Worm (Caenorhabditis elegans) whole organism, late embryonic: ENCODE measurements around the gene C12D8.9.

Experiments used
- C08G9.2 ChIP-seq: sonication (generic microtip); optimal IDR thresholded peaks from 2 replicates; lab custom pipeline; 2016; ENCODE audit warnings: mild to moderate bottlenecking, missing genetic modification characterization, moderate library complexity, missing compliant biosample characterization
- F13H6.1 ChIP-seq: sonication (generic microtip); optimal IDR thresholded peaks from 2 replicates; lab custom pipeline; 2016; ENCODE audit warnings: missing genetic modification characterization, missing compliant biosample characterization
- K02D7.2 ChIP-seq: sonication (generic microtip); optimal IDR thresholded peaks from 2 replicates; lab custom pipeline; 2017; ENCODE audit warnings: mild to moderate bottlenecking, missing genetic modification characterization, missing compliant biosample characterization
- Y22D7AL.16 ChIP-seq: sonication (generic microtip); optimal IDR thresholded peaks from 2 replicates; lab custom pipeline; 2016; ENCODE audit warnings: missing genetic modification characterization, missing compliant biosample characterization
- ahr-1 ChIP-seq: sonication (generic microtip); optimal IDR thresholded peaks from 2 replicates; lab custom pipeline; 2016; ENCODE audit warnings: missing genetic modification characterization, missing compliant biosample characterization
- ama-1 ChIP-seq: fragments of 150-350 bp; optimal IDR thresholded peaks from 2 replicates; lab custom pipeline; 2014
- ceh-14 ChIP-seq: sonication (generic microtip); optimal IDR thresholded peaks from 2 replicates; lab custom pipeline; 2016; ENCODE audit warnings: missing genotype, missing genetic modification characterization, missing compliant biosample characterization
- ceh-18 ChIP-seq: sonication (generic microtip); optimal IDR thresholded peaks from 2 replicates; lab custom pipeline; 2016; ENCODE audit warnings: missing genetic modification characterization, missing compliant biosample characterization
- ceh-2 ChIP-seq: sonication (generic microtip); optimal IDR thresholded peaks from 2 replicates; lab custom pipeline; 2016; ENCODE audit warnings: missing genotype, missing genetic modification characterization, missing compliant biosample characterization
- ceh-24 ChIP-seq: sonication (generic microtip); optimal IDR thresholded peaks from 2 replicates; lab custom pipeline; 2016; ENCODE audit warnings: mild to moderate bottlenecking, missing genetic modification characterization, missing compliant biosample characterization
- ceh-45 ChIP-seq: fragments of 200-800 bp; sonication (Bioruptor generic); IDR thresholded peaks from 2 replicates; pipeline ENCODE4 v1.3.6; 2022; ENCODE audit warnings: missing genetic modification reagents, missing genetic modification characterization, missing compliant biosample characterization
- ceh-48 ChIP-seq: sonication (generic microtip); optimal IDR thresholded peaks from 2 replicates; lab custom pipeline; 2016; ENCODE audit warnings: missing genetic modification characterization, inconsistent platforms, missing compliant biosample characterization
- ceh-9 ChIP-seq: sonication (generic microtip); optimal IDR thresholded peaks from 2 replicates; lab custom pipeline; 2016; ENCODE audit warnings: mild to moderate bottlenecking, missing genetic modification characterization, inconsistent platforms, missing compliant biosample characterization
- dmd-4 ChIP-seq: sonication (generic microtip); optimal IDR thresholded peaks from 2 replicates; lab custom pipeline; 2016; ENCODE audit warnings: borderline replicate concordance, missing genetic modification characterization, missing compliant biosample characterization
- dve-1 ChIP-seq: sonication (generic microtip); optimal IDR thresholded peaks from 2 replicates; lab custom pipeline; 2017; ENCODE audit warnings: antibody characterized with exemption, mild to moderate bottlenecking, missing genetic modification characterization, missing compliant biosample characterization
- elt-2 ChIP-seq: sonication (generic microtip); optimal IDR thresholded peaks from 2 replicates; lab custom pipeline; 2016; ENCODE audit warnings: missing genetic modification reagents, missing genetic modification characterization, missing compliant biosample characterization
- ets-4 ChIP-seq: sonication (generic microtip); optimal IDR thresholded peaks from 2 replicates; lab custom pipeline; 2016; ENCODE audit warnings: missing genetic modification characterization, missing compliant biosample characterization
- fkh-10 ChIP-seq: fragments of 150-350 bp; optimal IDR thresholded peaks from 2 replicates; lab custom pipeline; 2014; ENCODE audit warnings: missing biosample characterization, missing genetic modification reagents, missing genetic modification characterization
- hlh-13 ChIP-seq: fragments of 200-800 bp; sonication (Bioruptor generic); optimal IDR thresholded peaks from 2 replicates; lab custom pipeline; 2018; ENCODE audit warnings: mild to moderate bottlenecking, missing genetic modification characterization, missing compliant biosample characterization
- hlh-15 ChIP-seq: sonication (generic microtip); optimal IDR thresholded peaks from 2 replicates; lab custom pipeline; 2016; ENCODE audit warnings: missing genetic modification characterization, missing compliant biosample characterization
- hlh-30 ChIP-seq: sonication (generic microtip); optimal IDR thresholded peaks from 2 replicates; lab custom pipeline; 2017; ENCODE audit warnings: antibody characterized with exemption, missing genetic modification characterization, missing compliant biosample characterization; ENCODE audit not compliant: insufficient read depth
- hlh-8 ChIP-seq: sonication (generic microtip); optimal IDR thresholded peaks from 2 replicates; lab custom pipeline; 2016; ENCODE audit warnings: missing genotype, missing genetic modification characterization, missing compliant biosample characterization
- lim-6 ChIP-seq: sonication (generic microtip); optimal IDR thresholded peaks from 2 replicates; lab custom pipeline; 2016; ENCODE audit warnings: missing genetic modification characterization, missing compliant biosample characterization
- madf-2 ChIP-seq: sonication (generic microtip); optimal IDR thresholded peaks from 2 replicates; lab custom pipeline; 2017; ENCODE audit warnings: missing genetic modification characterization, missing compliant biosample characterization
- mec-3 ChIP-seq: sonication (generic microtip); optimal IDR thresholded peaks from 2 replicates; lab custom pipeline; 2016; ENCODE audit warnings: borderline replicate concordance, missing genetic modification characterization, missing compliant biosample characterization
- nhr-11 ChIP-seq: fragments of 150-350 bp; optimal IDR thresholded peaks from 2 replicates; lab custom pipeline; 2014; ENCODE audit warnings: missing biosample characterization, missing genetic modification characterization
- nhr-232 ChIP-seq: sonication (generic microtip); optimal IDR thresholded peaks from 2 replicates; lab custom pipeline; 2016; ENCODE audit warnings: missing genetic modification characterization, missing compliant biosample characterization
- npax-4 ChIP-seq: sonication (generic microtip); optimal IDR thresholded peaks from 2 replicates; lab custom pipeline; 2016; ENCODE audit warnings: missing genetic modification characterization, missing compliant biosample characterization
- pax-1 ChIP-seq: fragments of 150-350 bp; optimal IDR thresholded peaks from 2 replicates; lab custom pipeline; 2014; ENCODE audit warnings: missing biosample characterization, missing genetic modification characterization
- pha-2 ChIP-seq: sonication (generic microtip); optimal IDR thresholded peaks from 2 replicates; lab custom pipeline; 2017; ENCODE audit warnings: mild to moderate bottlenecking, missing genetic modification characterization, missing compliant biosample characterization
- pqm-1 ChIP-seq: sonication (generic microtip); optimal IDR thresholded peaks from 2 replicates; lab custom pipeline; 2016; ENCODE audit warnings: missing genetic modification characterization, missing compliant biosample characterization
- ref-2 ChIP-seq: sonication (generic microtip); optimal IDR thresholded peaks from 2 replicates; lab custom pipeline; 2016; ENCODE audit warnings: missing genetic modification characterization, missing compliant biosample characterization
- rnt-1 ChIP-seq: sonication (generic microtip); optimal IDR thresholded peaks from 2 replicates; lab custom pipeline; 2016; ENCODE audit warnings: missing genetic modification characterization, missing compliant biosample characterization
- sdc-2 ChIP-seq: sonication (generic microtip); optimal IDR thresholded peaks from 2 replicates; lab custom pipeline; 2016; ENCODE audit warnings: missing genotype, missing genetic modification characterization, missing compliant biosample characterization
- sox-4 ChIP-seq: sonication (generic microtip); optimal IDR thresholded peaks from 2 replicates; lab custom pipeline; 2017; ENCODE audit warnings: mild to moderate bottlenecking, missing genetic modification characterization, inconsistent platforms, missing compliant biosample characterization
- tbx-2 ChIP-seq: sonication (generic microtip); optimal IDR thresholded peaks from 2 replicates; lab custom pipeline; 2016; ENCODE audit warnings: missing genetic modification characterization, missing compliant biosample characterization
- ttx-3 ChIP-seq: sonication (generic microtip); optimal IDR thresholded peaks from 2 replicates; lab custom pipeline; 2016; ENCODE audit warnings: missing genetic modification reagents, missing genetic modification characterization, missing compliant biosample characterization
- unc-42 ChIP-seq: sonication (generic microtip); optimal IDR thresholded peaks from 2 replicates; lab custom pipeline; 2016; ENCODE audit warnings: missing genotype, missing genetic modification characterization, missing compliant biosample characterization
- unc-55 ChIP-seq: sonication (generic microtip); optimal IDR thresholded peaks from 2 replicates; lab custom pipeline; 2017; ENCODE audit warnings: missing biosample characterization, missing genetic modification reagents, missing genetic modification characterization
- zip-5 ChIP-seq: sonication (generic microtip); optimal IDR thresholded peaks from 2 replicates; lab custom pipeline; 2016; ENCODE audit warnings: missing genetic modification characterization, missing compliant biosample characterization

C12D8.9 gene

DNA sequence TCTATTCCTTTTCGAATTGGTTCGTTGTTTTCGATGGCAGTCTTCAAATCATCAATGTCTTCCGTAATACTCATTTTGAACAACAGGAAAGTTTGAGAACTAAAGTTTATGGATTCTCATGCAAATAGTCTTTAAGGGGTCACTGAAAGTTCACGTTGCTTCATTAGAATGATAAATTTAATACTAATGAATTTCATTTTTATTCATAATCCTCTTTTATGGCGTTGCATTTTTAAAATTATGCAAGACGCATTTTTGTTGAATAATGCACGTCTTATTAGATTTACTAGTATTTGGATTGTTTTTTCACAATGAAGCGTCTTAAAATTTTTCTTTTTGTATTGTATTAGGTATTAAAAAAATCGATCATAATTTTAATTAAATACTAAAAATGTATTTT, at the start of gene C12D8.9:
Gene C12D8.9, minus strand, starts transcription at position 101 of the 400 bp plus-strand sequence.
- no peak for TF ChIP-seq ceh-14

DNA sequence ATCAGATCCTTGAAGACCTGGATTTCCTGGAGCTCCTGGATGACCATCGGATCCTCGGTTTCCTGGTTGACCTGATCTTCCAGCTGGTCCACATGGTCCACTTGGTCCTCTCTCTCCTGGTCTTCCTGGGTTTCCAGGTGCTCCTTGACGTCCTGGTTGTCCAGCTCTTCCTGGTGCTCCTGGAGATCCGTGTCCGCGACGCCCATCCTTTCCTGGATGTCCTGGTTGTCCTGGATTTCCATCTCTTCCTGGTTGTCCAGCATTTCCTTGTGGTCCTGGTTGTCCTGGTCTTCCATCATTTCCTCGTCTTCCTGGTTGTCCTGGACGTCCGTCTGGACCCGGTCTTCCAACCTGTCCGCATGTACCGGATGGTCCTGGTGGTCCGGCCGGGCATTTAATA, 48.8 kb upstream of the C12D8.9 start:
- TF ChIP-seq ahr-1 (tag; lab: Kevin White, UChicago) (no peak), ets-4 (tag; lab: Kevin White, UChicago) (no peak), Y22D7AL.16 (no peak), madf-2 (tag; lab: Kevin White, UChicago) (no peak), K02D7.2 (tag; lab: Kevin White, UChicago) (no peak), rnt-1 (no peak), tbx-2 (tag; lab: Kevin White, UChicago) (no peak), ceh-14 (no peak), ceh-48 (tag; lab: Kevin White, UChicago) (no peak), fkh-10 (no peak), C08G9.2 (tag; lab: Kevin White, UChicago) (no peak), dmd-4 (no peak), nhr-11 (tag; lab: Kevin White, UChicago) (no peak), hlh-30 (tag; lab: Kevin White, UChicago) (no peak), ceh-45 (GFP tag; lab: Robert Waterston, UW) (no peak), unc-42 (tag; lab: Kevin White, UChicago) (no peak)
- TF ChIP-seq, all 69 proteins: peak for 0

DNA sequence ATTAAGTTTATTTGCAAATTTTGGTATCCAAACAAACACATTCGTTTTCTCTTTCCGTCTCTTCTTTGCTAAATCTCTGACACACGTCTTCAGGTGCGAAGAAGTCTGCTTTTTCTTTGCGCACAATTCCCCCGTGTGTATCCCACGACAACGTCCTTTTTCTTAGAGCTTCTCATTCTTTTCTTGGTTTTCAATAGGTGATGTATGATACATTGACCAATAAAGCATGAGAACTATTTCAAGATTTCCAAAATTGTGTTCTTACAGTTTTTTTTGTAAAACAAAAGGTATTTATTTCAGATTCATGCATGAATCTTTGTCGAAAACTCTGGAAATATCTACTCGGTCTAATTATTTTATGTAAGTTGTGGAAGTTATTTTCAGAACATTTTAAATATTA, 46.7 kb upstream of the C12D8.9 start, which contains the start of gene B0024.15:
Gene B0024.15, plus strand, starts transcription at position 301 of the 400 bp plus-strand sequence.
- TF ChIP-seq pha-2 (tag; lab: Kevin White, UChicago) = no peak
- no peak for TF ChIP-seq sdc-2
- no peak for TF ChIP-seq ahr-1 (tag; lab: Kevin White, UChicago)
- no peak for TF ChIP-seq elt-2
- TF ChIP-seq ref-2 (tag; lab: Kevin White, UChicago) = no peak

DNA sequence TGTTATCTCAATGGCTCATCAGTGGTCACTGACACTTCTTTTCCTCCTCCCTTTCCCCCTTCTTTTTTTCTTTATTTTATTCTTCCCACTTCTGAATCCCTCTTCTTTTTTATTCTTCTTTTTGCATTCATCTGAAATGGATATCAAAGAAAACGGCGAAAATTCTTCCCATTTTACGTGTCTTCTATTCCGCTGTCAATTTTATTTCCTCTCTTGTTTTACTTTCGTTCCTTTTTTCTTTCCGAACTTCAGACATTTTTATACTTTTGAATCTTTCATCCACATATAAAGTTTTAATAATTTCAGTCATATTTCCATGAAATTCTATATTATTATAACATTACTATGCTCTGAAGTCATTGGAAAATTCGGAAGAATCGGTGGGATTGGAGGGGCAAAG, 44.3 kb upstream of the C12D8.9 start, which contains the start of gene B0024.3:
Gene B0024.3, plus strand, starts transcription at position 301 of the 400 bp plus-strand sequence.
- TF ChIP-seq pha-2 (tag; lab: Kevin White, UChicago) (no peak), lim-6 (no peak), F13H6.1 (tag; lab: Kevin White, UChicago) (no peak), Y22D7AL.16 (no peak), ceh-24 (tag; lab: Kevin White, UChicago) (no peak), ceh-48 (tag; lab: Kevin White, UChicago) (no peak), pqm-1 (tag; lab: Kevin White, UChicago) (no peak), rnt-1 (no peak), ceh-9 (tag; lab: Kevin White, UChicago) (no peak), nhr-232 (tag; lab: Kevin White, UChicago) (no peak), ama-1 (lab: Kevin White, UChicago) (no peak), sox-4 (no peak), dve-1 (tag; lab: Kevin White, UChicago) (no peak), hlh-8 (tag; lab: Kevin White, UChicago) (no peak), mec-3 (tag; lab: Kevin White, UChicago) (no peak), ceh-45 (GFP tag; lab: Robert Waterston, UW) (no peak), ceh-18 (tag; lab: Kevin White, UChicago) (no peak)

DNA sequence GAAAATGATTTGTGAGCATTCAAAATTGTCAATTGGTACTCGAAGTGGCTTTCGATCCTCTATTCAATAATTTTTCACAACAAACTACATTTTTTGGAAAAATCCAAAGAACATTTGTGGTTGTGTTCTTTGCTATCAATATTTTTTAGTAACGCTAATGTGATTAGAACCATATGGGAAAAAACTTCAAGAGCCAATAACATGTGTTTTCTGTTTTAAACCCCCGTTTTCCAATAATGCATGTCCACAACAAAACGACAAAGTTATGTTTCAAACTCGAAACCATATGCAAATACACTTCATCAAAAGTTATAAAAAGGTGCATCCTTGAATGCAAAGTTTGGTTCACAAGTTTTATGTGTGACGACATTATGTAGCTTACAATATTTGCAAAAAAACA, 42.8 kb upstream of the C12D8.9 start:
- TF ChIP-seq npax-4 (tag; lab: Kevin White, UChicago) (no peak), unc-55 (no peak), ceh-48 (tag; lab: Kevin White, UChicago) (no peak), C08G9.2 (tag; lab: Kevin White, UChicago) (no peak), rnt-1 (no peak), ttx-3 (tag; lab: Kevin White, UChicago) (no peak), hlh-15 (tag; lab: Kevin White, UChicago) (no peak), hlh-13 (GFP tag; lab: Kevin White, UChicago) (no peak), Y22D7AL.16 (no peak), sdc-2 (no peak), tbx-2 (tag; lab: Kevin White, UChicago) (no peak), ceh-2 (tag; lab: Kevin White, UChicago) (no peak), zip-5 (tag; lab: Kevin White, UChicago) (no peak), nhr-232 (tag; lab: Kevin White, UChicago) (no peak), unc-42 (tag; lab: Kevin White, UChicago) (no peak), pax-1 (tag; lab: Kevin White, UChicago) (no peak), fkh-10 (no peak)
- TF ChIP-seq, all 69 proteins: peak for 0
